Worm (Caenorhabditis elegans): ENCODE results near the gene clec-226.

clec-226 gene

DNA sequence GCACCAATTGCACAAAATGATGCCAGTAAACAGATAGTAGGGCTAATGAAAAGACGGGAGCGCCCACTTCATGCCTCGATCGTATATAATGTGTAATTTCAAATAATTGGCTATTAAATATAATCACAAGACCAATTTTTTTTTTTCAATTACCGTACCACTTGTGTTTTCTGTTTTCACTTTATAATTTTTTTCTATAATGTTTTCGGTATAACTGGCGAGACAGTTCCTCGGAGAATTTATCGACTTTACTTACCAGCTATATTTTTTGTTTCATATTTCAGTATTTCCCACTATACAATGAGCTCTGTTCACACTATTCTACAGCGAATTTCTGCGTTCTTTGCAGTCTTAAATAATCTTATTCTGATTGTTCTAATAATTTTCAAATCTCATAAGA lies 30.6 kb upstream of the clec-226 start, which contains the start of gene str-252:
TSS of gene str-252 (plus strand) at position 301 of the 400 bp plus-strand sequence.
- TF ChIP-seq ztf-26 (tag; optimal IDR thresholded peaks at IDR 0.05) (no peak), him-1 (tag; optimal IDR thresholded peaks at IDR 0.05) (no peak), ekl-4 (GFP tag; IDR thresholded peaks at IDR 0.05) (no peak), ama-1 (optimal IDR thresholded peaks at IDR 0.05) (no peak), ama-1 (GFP tag; optimal IDR thresholded peaks at IDR 0.05) (no peak), rpc-1 (optimal IDR thresholded peaks at IDR 0.05) (no peak), rpc-1 (tag; optimal IDR thresholded peaks at IDR 0.05) (no peak), Y95B8A.8 (GFP tag; IDR thresholded peaks at IDR 0.05) (no peak), dpl-1 (GFP tag; optimal IDR thresholded peaks at IDR 0.05) (no peak), dpff-1 (tag; optimal IDR thresholded peaks at IDR 0.05) (no peak), hmg-1.2 (GFP tag; IDR thresholded peaks at IDR 0.05) (no peak), sptf-2 (GFP tag; optimal IDR thresholded peaks at IDR 0.05) (no peak), snpc-4 (GFP tag; optimal IDR thresholded peaks at IDR 0.05) (no peak), snpc-4 (tag; optimal IDR thresholded peaks at IDR 0.05) (no peak), sdz-38 (tag; optimal IDR thresholded peaks at IDR 0.05) (no peak), ztf-18 (tag; optimal IDR thresholded peaks at IDR 0.05) (no peak), let-607 (tag; optimal IDR thresholded peaks at IDR 0.05) (no peak), K11D2.4 (GFP tag; IDR thresholded peaks at IDR 0.05) (no peak), pbrm-1 (GFP tag; IDR thresholded peaks at IDR 0.05) (no peak), C17E4.6 (GFP tag; IDR thresholded peaks at IDR 0.05) (no peak)

DNA sequence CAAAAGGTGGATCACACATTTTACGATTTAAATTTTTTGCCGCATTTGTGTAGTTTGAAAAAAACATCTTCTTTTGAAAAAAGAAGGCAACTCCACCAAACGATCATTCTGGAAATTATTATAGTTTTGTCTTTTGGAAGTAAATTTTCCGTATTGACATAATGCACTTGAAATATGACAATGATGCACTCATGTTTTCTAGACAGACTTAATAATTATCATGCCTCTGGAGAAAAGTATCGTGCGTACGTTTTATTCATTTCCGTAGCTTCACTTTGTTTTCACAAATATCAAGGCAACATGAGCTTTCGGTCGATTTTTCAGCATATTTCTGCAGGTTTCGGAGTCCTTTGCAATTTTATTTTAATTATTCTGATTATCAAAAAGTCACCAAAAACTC lies 28.4 kb upstream of the clec-226 start, which contains the start of gene str-250:
TSS of gene str-250 (plus strand) at position 301 of the 400 bp plus-strand sequence.
- TF ChIP-seq ztf-25 (GFP tag; IDR thresholded peaks at IDR 0.05) (no peak), lsy-27 (tag; optimal IDR thresholded peaks at IDR 0.05; ENCODE audit: borderline replicate concordance, insufficient read depth) (no peak), cebp-2 (GFP tag; IDR thresholded peaks at IDR 0.05) (no peak), egrh-3 (GFP tag; IDR thresholded peaks at IDR 0.05) (no peak), ztf-28 (GFP tag; IDR thresholded peaks at IDR 0.05) (no peak), ets-4 (GFP tag; optimal IDR thresholded peaks at IDR 0.05) (no peak), rcor-1 (GFP tag; IDR thresholded peaks at IDR 0.05) (no peak), zfh-2 (GFP tag; conservative IDR thresholded peaks at IDR 0.05) (no peak), him-1 (tag; optimal IDR thresholded peaks at IDR 0.05) (no peak), C06A6.2 (GFP tag; conservative IDR thresholded peaks at IDR 0.05) (no peak), gei-17 (GFP tag; optimal IDR thresholded peaks at IDR 0.05) (no peak), ztf-22 (GFP tag; optimal IDR thresholded peaks at IDR 0.05) (no peak), dpl-1 (GFP tag; optimal IDR thresholded peaks at IDR 0.05) (no peak), bed-1 (GFP tag; IDR thresholded peaks at IDR 0.05) (no peak), fkh-3 (tag; optimal IDR thresholded peaks at IDR 0.05) (no peak), lin-54 (GFP tag; optimal IDR thresholded peaks at IDR 0.05) (no peak)

DNA sequence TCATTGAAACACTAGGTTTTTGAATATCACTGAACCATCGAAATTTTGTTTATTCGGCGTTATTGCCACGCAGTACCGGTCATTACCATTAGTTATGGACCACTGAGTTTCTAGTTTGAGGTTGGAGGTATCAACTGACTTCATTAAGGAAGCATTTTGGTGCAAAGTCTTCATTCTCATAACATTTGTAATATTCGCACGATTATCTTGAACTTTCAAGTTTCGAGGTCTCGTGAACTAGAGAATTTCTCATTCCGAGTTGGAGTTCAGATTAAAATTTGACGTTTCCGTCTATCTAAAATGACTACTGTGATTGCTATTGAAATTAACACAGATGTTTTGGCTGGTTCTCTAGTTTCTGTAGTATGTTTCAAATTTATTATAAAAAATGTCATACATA lies 26.0 kb upstream of the clec-226 start, which contains the start of gene srx-42:
TSS of gene srx-42 (plus strand) at position 301 of the 400 bp plus-strand sequence.
- TF ChIP-seq egl-44 (GFP tag; IDR thresholded peaks at IDR 0.05) (no peak), die-1 (tag; optimal IDR thresholded peaks at IDR 0.05) (no peak), Y79H2A.3 (GFP tag; conservative IDR thresholded peaks at IDR 0.05) (no peak), madf-6 (GFP tag; IDR thresholded peaks at IDR 0.05) (no peak), madf-3 (GFP tag; IDR thresholded peaks at IDR 0.05) (no peak), F33H1.4 (GFP tag; IDR thresholded peaks at IDR 0.05) (no peak), ekl-4 (GFP tag; IDR thresholded peaks at IDR 0.05) (no peak), K12H6.12 (tag; optimal IDR thresholded peaks at IDR 0.05) (no peak), rpc-1 (optimal IDR thresholded peaks at IDR 0.05) (no peak), rpc-1 (tag; optimal IDR thresholded peaks at IDR 0.05) (no peak), F49E8.2 (tag; optimal IDR thresholded peaks at IDR 0.05; ENCODE audit: insufficient read depth) (no peak), Y67H2A.10 (GFP tag; conservative IDR thresholded peaks at IDR 0.05) (no peak), attf-6 (GFP tag; IDR thresholded peaks at IDR 0.05) (no peak)

Measured in whole organism, young adult.